Fruit fly (Drosophila melanogaster) whole organism, adult: Measurements from ENCODE around the gene plh.

ENCODE experiments used
- CG11617 ChIP-seq: fragments of 200-800 bp; sonication (Bioruptor generic); optimal IDR thresholded peaks from 2 replicates; lab custom pipeline; 2017; ENCODE audit warnings: mild to moderate bottlenecking, missing biosample characterization, missing genetic modification reagents, missing genetic modification characterization
- CG12768 ChIP-seq: fragments of 200-800 bp; sonication (Bioruptor generic); optimal IDR thresholded peaks from 2 replicates; lab custom pipeline; 2017; ENCODE audit warnings: missing biosample characterization, missing genetic modification characterization, mild to moderate bottlenecking, moderate library complexity, missing genetic modification reagents
- CG1620 ChIP-seq: fragments of 200-800 bp; sonication (Bioruptor generic); optimal IDR thresholded peaks from 2 replicates; lab custom pipeline; 2016; ENCODE audit warnings: missing biosample characterization, missing genetic modification characterization
- CG33017 ChIP-seq: fragments of 200-800 bp; sonication (Bioruptor generic); optimal IDR thresholded peaks from 2 replicates; lab custom pipeline; 2018; ENCODE audit warnings: missing biosample characterization, mild to moderate bottlenecking, missing genetic modification characterization, moderate library complexity
- CG5204 ChIP-seq: fragments of 200-800 bp; sonication (Bioruptor generic); optimal IDR thresholded peaks from 2 replicates; lab custom pipeline; 2016; ENCODE audit warnings: missing biosample characterization, missing genetic modification characterization
- CG7045 ChIP-seq: fragments of 200-800 bp; sonication (Bioruptor generic); optimal IDR thresholded peaks from 2 replicates; lab custom pipeline; 2017; ENCODE audit warnings: missing biosample characterization, mild to moderate bottlenecking, missing genetic modification characterization
- CG7101 ChIP-seq: fragments of 200-800 bp; sonication (Bioruptor generic); optimal IDR thresholded peaks from 2 replicates; lab custom pipeline; 2018; ENCODE audit warnings: missing biosample characterization, mild to moderate bottlenecking, missing genetic modification characterization, moderate library complexity
- tj ChIP-seq: fragments of 200-800 bp; sonication (Bioruptor generic); optimal IDR thresholded peaks from 3 replicates; lab custom pipeline; 2017; ENCODE audit warnings: missing biosample characterization, mild to moderate bottlenecking, missing genetic modification characterization, moderate library complexity

- TF ChIP-seq CG33017 (tag; lab: Kevin White, UChicago) (no peak), CG12768 (GFP tag; lab: Kevin White, UChicago) (no peak), CG5204 (GFP tag; lab: Kevin White, UChicago) (no peak), CG1620 (no peak), CG7101 (tag; lab: Kevin White, UChicago) (no peak), CG7045 (GFP tag; lab: Kevin White, UChicago) (no peak), tj (GFP tag; lab: Kevin White, UChicago) (no peak), CG11617 (GFP tag; lab: Kevin White, UChicago) (no peak)
Observed at dm6 chr3R:4960898-4961819, 49.7 kb downstream of the plh start, which contains the start of gene Jhbp2.
